Worm (Caenorhabditis elegans) whole organism, young adult: ENCODE measurements around the gene ugt-9.
"Not testable (repeated sequence)": the region's sequence is repeated elsewhere in the genome, so short reads cannot be mapped to it uniquely, and the experiment has no call there.

Experiments
- B0035.1 ChIP-seq: sonication (generic microtip); optimal IDR thresholded peaks from 2 replicates; lab custom pipeline; 2016; ENCODE audit warnings: missing genetic modification characterization, mild to moderate bottlenecking, missing compliant biosample characterization, missing genotype, missing genetic modification reagents
- B0261.1 ChIP-seq: sonication (generic microtip); optimal IDR thresholded peaks from 2 replicates; lab custom pipeline; 2016; ENCODE audit warnings: mild to moderate bottlenecking, missing genetic modification characterization, moderate library complexity, missing compliant biosample characterization
- C17E4.6 ChIP-seq: fragments of 200-800 bp; sonication (Bioruptor generic); IDR thresholded peaks from 2 replicates; pipeline ENCODE4 v1.3.6; 2022; ENCODE audit warnings: missing genetic modification reagents, missing genetic modification characterization, missing compliant biosample characterization
- Y56A3A.18 ChIP-seq: fragments of 200-800 bp; sonication (Bioruptor generic); IDR thresholded peaks from 2 replicates; pipeline ENCODE4 v1.3.6; 2022; ENCODE audit warnings: missing genetic modification reagents, missing genetic modification characterization, missing compliant biosample characterization
- athp-1 ChIP-seq: sonication (generic microtip); optimal IDR thresholded peaks from 2 replicates; lab custom pipeline; 2017; ENCODE audit warnings: mild to moderate bottlenecking, missing genetic modification characterization, missing compliant biosample characterization
- attf-3 ChIP-seq: fragments of 200-800 bp; sonication (Bioruptor generic); conservative IDR thresholded peaks from 2 replicates; pipeline ENCODE4 v1.3.6; 2022; ENCODE audit warnings: missing genetic modification reagents, missing genetic modification characterization, missing compliant biosample characterization
- attf-6 ChIP-seq: fragments of 200-800 bp; sonication (Bioruptor generic); IDR thresholded peaks from 2 replicates; pipeline ENCODE4 v1.3.6; 2022; ENCODE audit warnings: missing genetic modification reagents, missing genetic modification characterization, missing compliant biosample characterization
- bed-2 ChIP-seq: fragments of 200-800 bp; sonication (Bioruptor generic); IDR thresholded peaks from 2 replicates; pipeline ENCODE4 v1.3.6; 2022; ENCODE audit warnings: missing genetic modification reagents, missing genetic modification characterization, missing compliant biosample characterization
- ccch-3 ChIP-seq: fragments of 200-800 bp; sonication (Bioruptor generic); optimal IDR thresholded peaks from 2 replicates; lab custom pipeline; 2018; ENCODE audit warnings: mild to moderate bottlenecking, missing genetic modification characterization, missing compliant biosample characterization
- ceh-27 ChIP-seq: fragments of 200-800 bp; sonication (Bioruptor generic); optimal IDR thresholded peaks from 2 replicates; lab custom pipeline; 2018; ENCODE audit warnings: mild to moderate bottlenecking, missing genetic modification characterization, moderate library complexity, missing compliant biosample characterization
- ceh-40 ChIP-seq: fragments of 200-800 bp; sonication (Bioruptor generic); IDR thresholded peaks from 2 replicates; pipeline ENCODE4 v1.3.6; 2022; ENCODE audit warnings: missing genetic modification characterization, missing compliant biosample characterization
- efl-1 ChIP-seq: fragments of 150-350 bp; optimal IDR thresholded peaks from 2 replicates; lab custom pipeline; 2014; ENCODE audit warnings: missing biosample characterization, missing genetic modification reagents, missing genetic modification characterization
- ets-4 ChIP-seq: fragments of 200-800 bp; sonication (Bioruptor generic); optimal IDR thresholded peaks from 2 replicates; lab custom pipeline; 2018; ENCODE audit warnings: mild to moderate bottlenecking, missing genetic modification characterization, missing compliant biosample characterization
- fkh-3 ChIP-seq: sonication (generic microtip); optimal IDR thresholded peaks from 2 replicates; lab custom pipeline; 2016; ENCODE audit warnings: mild to moderate bottlenecking, missing genetic modification characterization, missing compliant biosample characterization
- hmg-1.2 ChIP-seq: fragments of 200-800 bp; sonication (Bioruptor generic); IDR thresholded peaks from 2 replicates; pipeline ENCODE4 v1.3.6; 2022; ENCODE audit warnings: missing genetic modification reagents, missing genetic modification characterization, missing compliant biosample characterization
- lir-1 ChIP-seq: fragments of 200-800 bp; sonication (Bioruptor generic); conservative IDR thresholded peaks from 2 replicates; pipeline ENCODE4 v1.3.6; 2022; ENCODE audit warnings: missing genetic modification reagents, missing genetic modification characterization, missing compliant biosample characterization
- lsl-1 ChIP-seq: fragments of 200-800 bp; sonication (Bioruptor generic); optimal IDR thresholded peaks from 2 replicates; lab custom pipeline; 2018; ENCODE audit warnings: mild to moderate bottlenecking, missing genetic modification characterization, moderate library complexity, missing compliant biosample characterization
- madf-3 ChIP-seq: fragments of 200-800 bp; sonication (Bioruptor generic); IDR thresholded peaks from 2 replicates; pipeline ENCODE4 v1.3.6; 2022; ENCODE audit warnings: missing genetic modification reagents, missing genetic modification characterization, missing compliant biosample characterization
- mel-28 ChIP-seq: sonication (generic microtip); optimal IDR thresholded peaks from 2 replicates; lab custom pipeline; 2016; ENCODE audit warnings: borderline replicate concordance, mild to moderate bottlenecking, missing genetic modification characterization, missing compliant biosample characterization
- nfya-1 ChIP-seq: sonication (generic microtip); optimal IDR thresholded peaks from 2 replicates; lab custom pipeline; 2017; ENCODE audit warnings: antibody characterized with exemption, missing compliant biosample characterization, missing genetic modification characterization, borderline replicate concordance; ENCODE audit not compliant: insufficient read depth
- nfya-2 ChIP-seq: fragments of 200-800 bp; sonication (Bioruptor generic); IDR thresholded peaks from 2 replicates; pipeline ENCODE4 v1.3.6; 2022; ENCODE audit warnings: missing genetic modification reagents, missing genetic modification characterization, missing compliant biosample characterization
- nfyb-1 ChIP-seq: fragments of 200-800 bp; sonication (Bioruptor generic); IDR thresholded peaks from 2 replicates; pipeline ENCODE4 v1.3.6; 2022; ENCODE audit warnings: missing genetic modification reagents, missing genetic modification characterization, missing compliant biosample characterization
- nhr-179 ChIP-seq: sonication (generic microtip); optimal IDR thresholded peaks from 2 replicates; lab custom pipeline; 2016; ENCODE audit warnings: mild to moderate bottlenecking, missing genetic modification characterization, missing compliant biosample characterization
- nhr-27 ChIP-seq: fragments of 200-800 bp; sonication (Bioruptor generic); optimal IDR thresholded peaks from 2 replicates; lab custom pipeline; 2018; ENCODE audit warnings: mild to moderate bottlenecking, missing genetic modification characterization, moderate library complexity, missing compliant biosample characterization
- rcor-1 ChIP-seq: fragments of 200-800 bp; sonication (Bioruptor generic); IDR thresholded peaks from 2 replicates; pipeline ENCODE4 v1.3.6; 2022; ENCODE audit warnings: missing genetic modification reagents, missing genetic modification characterization, missing compliant biosample characterization
- rec-8 ChIP-seq, 2 experiments: sonication (generic microtip); optimal IDR thresholded peaks; 2 replicates each; lab custom pipeline; 2016; ENCODE audit warnings: mild to moderate bottlenecking in 2 of 2, missing genetic modification characterization in 2 of 2, missing genetic modification reagents in 2 of 2, missing genotype in 2 of 2, missing biosample characterization in 1 of 2, missing compliant biosample characterization in 1 of 2, moderate library complexity in 1 of 2
- rpc-1 ChIP-seq, 2 experiments: fragments of 150-350 bp in 1 of 2; sonication (generic microtip) in 1 of 2; optimal IDR thresholded peaks; 2 replicates each; lab custom pipeline; 2014 to 2018; ENCODE audit warnings: missing biosample characterization in 1 of 2, missing genetic modification characterization in 1 of 2, missing genetic modification reagents in 1 of 2, missing genotype in 1 of 2
- sdz-38 ChIP-seq: sonication (generic microtip); optimal IDR thresholded peaks from 2 replicates; lab custom pipeline; 2016; ENCODE audit warnings: missing genotype, missing genetic modification characterization, missing compliant biosample characterization
- snpc-1.1 ChIP-seq: sonication (generic microtip); optimal IDR thresholded peaks from 2 replicates; lab custom pipeline; 2017; ENCODE audit warnings: missing genetic modification characterization, mild to moderate bottlenecking, missing compliant biosample characterization, antibody characterized with exemption, moderate library complexity, missing genotype, missing genetic modification reagents; ENCODE audit not compliant: insufficient read depth
- snpc-1.3 ChIP-seq: sonication (generic microtip); optimal IDR thresholded peaks from 2 replicates; lab custom pipeline; 2017; ENCODE audit warnings: missing genetic modification characterization, mild to moderate bottlenecking, missing compliant biosample characterization, antibody characterized with exemption, moderate library complexity, missing genotype, missing genetic modification reagents; ENCODE audit not compliant: insufficient read depth
- snpc-3.4 ChIP-seq: sonication (generic microtip); optimal IDR thresholded peaks from 2 replicates; lab custom pipeline; 2017; ENCODE audit warnings: missing genetic modification characterization, mild to moderate bottlenecking, missing compliant biosample characterization, antibody characterized with exemption, moderate library complexity, missing genotype, missing genetic modification reagents
- snpc-4 ChIP-seq, 5 experiments: fragments of 150-350 bp in 1 of 5; sonication (generic microtip) in 4 of 5; optimal IDR thresholded peaks; 2 replicates each; lab custom pipeline; 2014 to 2018; ENCODE audit warnings: missing genetic modification characterization in 5 of 5, missing biosample characterization in 3 of 5, antibody characterized with exemption in 2 of 5, mild to moderate bottlenecking in 2 of 5, missing compliant biosample characterization in 2 of 5, missing genotype in 2 of 5, moderate library complexity in 2 of 5, missing genetic modification reagents in 1 of 5
- somi-1 ChIP-seq: fragments of 200-800 bp; sonication (Bioruptor generic); optimal IDR thresholded peaks from 2 replicates; lab custom pipeline; 2018; ENCODE audit warnings: mild to moderate bottlenecking, missing genetic modification characterization, missing compliant biosample characterization
- ztf-18 ChIP-seq: sonication (generic microtip); optimal IDR thresholded peaks from 2 replicates; lab custom pipeline; 2016; ENCODE audit warnings: missing genotype, mild to moderate bottlenecking, missing genetic modification characterization, missing compliant biosample characterization
- ztf-28 ChIP-seq: fragments of 200-800 bp; sonication (Bioruptor generic); IDR thresholded peaks from 2 replicates; pipeline ENCODE4 v1.3.6; 2022; ENCODE audit warnings: missing genetic modification reagents, missing genetic modification characterization, missing compliant biosample characterization

Gene ugt-9

ce11 chrV:4894971-4895370 lies 877 bp upstream of the ugt-9 start, which contains the start of gene ugt-11:
Gene ugt-11 (minus strand): TSS chrV:4895071.
- TF ChIP-seq snpc-1.3 (tag; lab: Kevin White, UChicago) (no peak), rec-8 (tag; optimal IDR thresholded peaks at IDR 0.05; lab: Kevin White, UChicago) (no peak), athp-1 (tag; lab: Kevin White, UChicago) (no peak), ztf-18 (tag; lab: Kevin White, UChicago) (no peak), snpc-1.1 (tag; lab: Kevin White, UChicago) (no peak), rpc-1 (optimal IDR thresholded peaks at IDR 0.05; lab: Kevin White, UChicago) (no peak), rpc-1 (tag; optimal IDR thresholded peaks at IDR 0.05; lab: Kevin White, UChicago) (no peak), efl-1 (GFP tag; lab: Kevin White, UChicago) (no peak), ets-4 (no peak), nhr-27 (tag; lab: Kevin White, UChicago) (no peak), ztf-28 (GFP tag; lab: Robert Waterston, UW) (no peak), ceh-40 (GFP tag; lab: Robert Waterston, UW) (no peak), madf-3 (GFP tag; lab: Robert Waterston, UW) (no peak), nfyb-1 (GFP tag; lab: Robert Waterston, UW) (no peak), nfya-1 (tag; lab: Kevin White, UChicago) (no peak), ceh-27 (GFP tag; lab: Kevin White, UChicago) (no peak), B0035.1 (tag; lab: Kevin White, UChicago) (no peak), bed-2 (GFP tag; lab: Robert Waterston, UW) (no peak), mel-28 (tag; lab: Kevin White, UChicago) (no peak)

ce11 chrV:4900020-4900419 lies 4.2 kb downstream of the ugt-9 start, which contains the start of gene ugt-10:
Gene ugt-10 (minus strand): TSS chrV:4900120.
- TF ChIP-seq snpc-4 (GFP tag; optimal IDR thresholded peaks at IDR 0.05; lab: Kevin White, UChicago), result not testable (repeated sequence)
- peak in 1 of 4 experiments; percentile 41 for TF ChIP-seq snpc-4 (tag; optimal IDR thresholded peaks at IDR 0.05; lab: Kevin White, UChicago)
- peak; percentile 62 for TF ChIP-seq hmg-1.2 (GFP tag; lab: Robert Waterston, UW)

ce11 chrV:4901074-4901473 lies 5.2 kb downstream of the ugt-9 start, which contains the start of gene ugt-67:
Gene ugt-67 (plus strand): TSS chrV:4901374.
- TF ChIP-seq lir-1 (GFP tag; lab: Robert Waterston, UW), result no peak
- TF ChIP-seq athp-1 (tag; lab: Kevin White, UChicago), result no peak
- TF ChIP-seq rpc-1 (optimal IDR thresholded peaks at IDR 0.05; lab: Kevin White, UChicago), result no peak
- no peak for TF ChIP-seq rpc-1 (tag; optimal IDR thresholded peaks at IDR 0.05; lab: Kevin White, UChicago)
- TF ChIP-seq attf-6 (GFP tag; lab: Robert Waterston, UW), result no peak
- TF ChIP-seq ceh-40 (GFP tag; lab: Robert Waterston, UW), result no peak
- no peak for TF ChIP-seq lsl-1
- no peak for TF ChIP-seq sdz-38 (tag; lab: Kevin White, UChicago)
- TF ChIP-seq ccch-3, result no peak
- TF ChIP-seq snpc-3.4 (tag; lab: Kevin White, UChicago), result no peak
- no peak for TF ChIP-seq nfya-2 (GFP tag; lab: Robert Waterston, UW)
- no peak for TF ChIP-seq rcor-1 (GFP tag; lab: Robert Waterston, UW)
- TF ChIP-seq Y56A3A.18 (GFP tag; lab: Robert Waterston, UW), result no peak
- no peak for TF ChIP-seq C17E4.6 (GFP tag; lab: Robert Waterston, UW)
- TF ChIP-seq B0261.1 (tag; lab: Kevin White, UChicago), result no peak
- no peak for TF ChIP-seq nhr-179
- no peak for TF ChIP-seq fkh-3
- no peak for TF ChIP-seq somi-1 (GFP tag; lab: Kevin White, UChicago)
- TF ChIP-seq attf-3 (GFP tag; lab: Robert Waterston, UW), result no peak
- TF ChIP-seq snpc-1.1 (tag; lab: Kevin White, UChicago), result no peak
- no peak for TF ChIP-seq hmg-1.2 (GFP tag; lab: Robert Waterston, UW)
- TF ChIP-seq, all 124 proteins: peak for 0
